Fruit fly (Drosophila melanogaster): ENCODE results near the gene hdm.

The hdm gene

dm6 chrX:7888386-7889024, 31.4 kb downstream of the hdm start, which contains the start of gene Acat1 (continued):
- no peak for TF ChIP-seq gfzf (GFP tag; optimal IDR thresholded peaks at IDR 0.05)
- TF ChIP-seq GATAe (GFP tag; conservative IDR thresholded peaks at IDR 0.05) = no peak
- TF ChIP-seq ara (GFP tag; IDR thresholded peaks at IDR 0.05) = peak; percentile 38; the same call in 1 of the 2 replicates
- no peak for TF ChIP-seq toy (GFP tag; IDR thresholded peaks at IDR 0.05)
- TF ChIP-seq CG10543 (GFP tag; optimal IDR thresholded peaks at IDR 0.05) = no peak
- TF ChIP-seq tll (GFP tag; optimal IDR thresholded peaks at IDR 0.05) = no peak
- peak; percentile 51 for TF ChIP-seq tgo (GFP tag; IDR thresholded peaks at IDR 0.05)
- TF ChIP-seq MTF-1 (GFP tag; optimal IDR thresholded peaks at IDR 0.05; ENCODE audit: borderline replicate concordance) = peak; percentile 6
- no peak for TF ChIP-seq CG11504 (tag; optimal IDR thresholded peaks at IDR 0.05)
- TF ChIP-seq CG3163 (GFP tag; optimal IDR thresholded peaks at IDR 0.05) = no peak
- peak; percentile 17 for TF ChIP-seq ewg (GFP tag; optimal IDR thresholded peaks at IDR 0.05)
- no peak for TF ChIP-seq Gsc (GFP tag; IDR thresholded peaks at IDR 0.05)
- TF ChIP-seq Lhr (GFP tag; optimal IDR thresholded peaks at IDR 0.05) = peak; percentile 27
- TF ChIP-seq CG13624 (GFP tag; optimal IDR thresholded peaks at IDR 0.05) = peak; percentile 39
- TF ChIP-seq btn (GFP tag; optimal IDR thresholded peaks at IDR 0.05) = no peak
- TF ChIP-seq vvl (GFP tag; IDR thresholded peaks at IDR 0.05) = peak; percentile 83
- TF ChIP-seq CG11398 (GFP tag; optimal IDR thresholded peaks at IDR 0.05) = no peak
- no peak for TF ChIP-seq sqz (GFP tag; optimal IDR thresholded peaks at IDR 0.05)
- TF ChIP-seq CG2199 (GFP tag; IDR thresholded peaks at IDR 0.05) = 0 out of 3 replicates have a peak, but pooled peaks have one; percentile 15
- TF ChIP-seq CkIIα-i1 (GFP tag; IDR thresholded peaks at IDR 0.05) = no peak
- TF ChIP-seq Side (GFP tag; optimal IDR thresholded peaks at IDR 0.05) = peak; percentile 33
- peak; percentile 42 for TF ChIP-seq repo (GFP tag; optimal IDR thresholded peaks at IDR 0.05)
- peak; percentile 27; the same call in 1 of the 2 replicates for TF ChIP-seq sens-2 (GFP tag; IDR thresholded peaks at IDR 0.05)
- peak; percentile 38 for TF ChIP-seq Dad (GFP tag; optimal IDR thresholded peaks at IDR 0.05)
- TF ChIP-seq usp (GFP tag; optimal IDR thresholded peaks at IDR 0.05) = no peak
- no peak for TF ChIP-seq dati (GFP tag; IDR thresholded peaks at IDR 0.05)
- 0 out of 2 replicates have a peak, but pooled peaks have one; percentile 14 for TF ChIP-seq wdn (GFP tag; IDR thresholded peaks at IDR 0.05)
- peak; percentile 71 for TF ChIP-seq CG30403 (GFP tag; optimal IDR thresholded peaks at IDR 0.05)
- peak; percentile 20; the same call in 1 of the 3 replicates for TF ChIP-seq Opbp (GFP tag; IDR thresholded peaks at IDR 0.05; ENCODE audit: partially characterized antibody)
- peak; percentile 49 for TF ChIP-seq Fer3 (tag; optimal IDR thresholded peaks at IDR 0.05)
- TF ChIP-seq Neu2 (GFP tag; optimal IDR thresholded peaks at IDR 0.05; ENCODE audit: borderline replicate concordance) = no peak
- TF ChIP-seq Elba2 (GFP tag; optimal IDR thresholded peaks at IDR 0.05) = peak; percentile 91
- peak; percentile 19 for TF ChIP-seq nom (GFP tag; optimal IDR thresholded peaks at IDR 0.05)
- TF ChIP-seq CG4820 (GFP tag; optimal IDR thresholded peaks at IDR 0.05) = peak; percentile 34
- no peak for TF ChIP-seq CG4404 (GFP tag; IDR thresholded peaks at IDR 0.05)
- no peak for TF ChIP-seq CG17568 (GFP tag; optimal IDR thresholded peaks at IDR 0.05)
- TF ChIP-seq schlank (tag; optimal IDR thresholded peaks at IDR 0.05) = no peak
- peak; percentile 41 for TF ChIP-seq CG8924 (tag; optimal IDR thresholded peaks at IDR 0.05)
- TF ChIP-seq CG9215 (GFP tag; IDR thresholded peaks at IDR 0.05) = 0 out of 2 replicates have a peak, but pooled peaks have one; percentile 13
- TF ChIP-seq Drgx (GFP tag; IDR thresholded peaks at IDR 0.05) = peak; percentile 62
- no peak for TF ChIP-seq CG1832 (GFP tag; optimal IDR thresholded peaks at IDR 0.05)
- peak; percentile 25; the same call in 1 of the 2 replicates for TF ChIP-seq inv (GFP tag; IDR thresholded peaks at IDR 0.05; ENCODE audit: partially characterized antibody)
- peak; percentile 80 for TF ChIP-seq CG2120 (GFP tag; optimal IDR thresholded peaks at IDR 0.05)
- peak; percentile 44 for TF ChIP-seq Rx (GFP tag; IDR thresholded peaks at IDR 0.05)
- peak; percentile 32 for TF ChIP-seq dm (GFP tag; optimal IDR thresholded peaks at IDR 0.05)
- no peak for TF ChIP-seq CG7357 (GFP tag; IDR thresholded peaks at IDR 0.05)
- no peak for TF ChIP-seq pb (GFP tag; optimal IDR thresholded peaks at IDR 0.05)
- peak; percentile 72 for TF ChIP-seq CG32532 (GFP tag; IDR thresholded peaks at IDR 0.05)
- no peak for TF ChIP-seq CTCF (GFP tag; optimal IDR thresholded peaks at IDR 0.05)
- no peak for TF ChIP-seq fd102C (GFP tag; optimal IDR thresholded peaks at IDR 0.05)
- no peak for TF ChIP-seq pita (GFP tag; optimal IDR thresholded peaks at IDR 0.05)
